Worm (Caenorhabditis elegans): ENCODE results near the gene srsx-33.

srsx-33 gene

ce11 chrV:11228653-11229173 lies 23.6 kb downstream of the srsx-33 start, which contains the start of gene pqn-70 (continued):
- TF ChIP-seq lin-11 (tag; optimal IDR thresholded peaks at IDR 0.05): no peak
- TF ChIP-seq tbx-2 (tag; optimal IDR thresholded peaks at IDR 0.05): peak; percentile 79
- TF ChIP-seq pax-1 (tag; optimal IDR thresholded peaks at IDR 0.05): no peak
- TF ChIP-seq ceh-34 (tag; optimal IDR thresholded peaks at IDR 0.05): peak; percentile 90
- TF ChIP-seq pros-1 (tag; optimal IDR thresholded peaks at IDR 0.05): peak; percentile 9
- peak; percentile 52 for TF ChIP-seq ceh-19 (GFP tag; optimal IDR thresholded peaks at IDR 0.05)
- no peak for TF ChIP-seq mec-3 (tag; optimal IDR thresholded peaks at IDR 0.05; ENCODE audit: borderline replicate concordance)
- TF ChIP-seq odd-2 (tag; optimal IDR thresholded peaks at IDR 0.05): no peak
- TF ChIP-seq F13H6.1 (tag; optimal IDR thresholded peaks at IDR 0.05): peak; percentile 45
- no peak for TF ChIP-seq ceh-30 (tag; optimal IDR thresholded peaks at IDR 0.05)
- TF ChIP-seq ceh-31 (tag; optimal IDR thresholded peaks at IDR 0.05): peak; percentile 93
- TF ChIP-seq eyg-1 (tag; optimal IDR thresholded peaks at IDR 0.05): no peak
- no peak for TF ChIP-seq che-1 (tag; optimal IDR thresholded peaks at IDR 0.05)
- TF ChIP-seq ceh-48 (tag; optimal IDR thresholded peaks at IDR 0.05): peak; percentile 93
- no peak for TF ChIP-seq ahr-1 (tag; optimal IDR thresholded peaks at IDR 0.05)
- TF ChIP-seq ets-4 (tag; optimal IDR thresholded peaks at IDR 0.05): peak; percentile 38
- TF ChIP-seq hlh-6 (tag; optimal IDR thresholded peaks at IDR 0.05): no peak
- no peak for TF ChIP-seq gmeb-2 (tag; optimal IDR thresholded peaks at IDR 0.05)
- peak; percentile 15 for TF ChIP-seq dve-1 (tag; optimal IDR thresholded peaks at IDR 0.05)
- TF ChIP-seq T23F11.4 (GFP tag; optimal IDR thresholded peaks at IDR 0.05): no peak

ce11 chrV:11225981-11226380 lies 26.3 kb downstream of the srsx-33 start, which contains the start of gene bgal-1:
bgal-1 (minus strand) TSS chrV:11226018.
- TF ChIP-seq unc-55 (GFP tag; optimal IDR thresholded peaks at IDR 0.05): peak; percentile 81
- no peak for TF ChIP-seq dmd-4 (tag; optimal IDR thresholded peaks at IDR 0.05; ENCODE audit: borderline replicate concordance)

- no peak for TF ChIP-seq unc-55 (GFP tag; optimal IDR thresholded peaks at IDR 0.05)
- no peak for TF ChIP-seq odd-2 (tag; optimal IDR thresholded peaks at IDR 0.05)
- TF ChIP-seq unc-42 (tag; optimal IDR thresholded peaks at IDR 0.05): no peak
- TF ChIP-seq npax-4 (tag; optimal IDR thresholded peaks at IDR 0.05): no peak
- no peak for TF ChIP-seq hlh-30 (tag; optimal IDR thresholded peaks at IDR 0.05; ENCODE audit: insufficient read depth)
- no peak for TF ChIP-seq hlh-13 (GFP tag; optimal IDR thresholded peaks at IDR 0.05)
- no peak for TF ChIP-seq hlh-15 (tag; optimal IDR thresholded peaks at IDR 0.05)
- TF ChIP-seq fkh-6 (tag; optimal IDR thresholded peaks at IDR 0.05): no peak
- no peak for TF ChIP-seq dmd-4 (tag; optimal IDR thresholded peaks at IDR 0.05; ENCODE audit: borderline replicate concordance)
- TF ChIP-seq zip-5 (tag; optimal IDR thresholded peaks at IDR 0.05): no peak
- TF ChIP-seq ztf-16 (tag; optimal IDR thresholded peaks at IDR 0.05): no peak
- no peak for TF ChIP-seq C08G9.2 (tag; optimal IDR thresholded peaks at IDR 0.05)
- TF ChIP-seq ceh-22 (tag; optimal IDR thresholded peaks at IDR 0.05): no peak
- no peak for TF ChIP-seq pha-2 (tag; optimal IDR thresholded peaks at IDR 0.05)
- TF ChIP-seq Y22D7AL.16 (tag; optimal IDR thresholded peaks at IDR 0.05): no peak
- no peak for TF ChIP-seq ttx-3 (tag; optimal IDR thresholded peaks at IDR 0.05)
Measured at ce11 chrV:11223698-11224097, 28.6 kb downstream of the srsx-33 start.

ce11 chrV:11220936-11221335 lies 31.4 kb downstream of the srsx-33 start, which contains the start of gene T19B10.2:
T19B10.2 (plus strand) TSS chrV:11221302.
- TF ChIP-seq pha-2 (tag; optimal IDR thresholded peaks at IDR 0.05) (no peak), fkh-6 (tag; optimal IDR thresholded peaks at IDR 0.05) (no peak), nhr-232 (tag; optimal IDR thresholded peaks at IDR 0.05) (no peak)

ce11 chrV:11220415-11220814 lies 31.9 kb downstream of the srsx-33 start:
- TF ChIP-seq ama-1 (optimal IDR thresholded peaks at IDR 0.05) (no peak), pax-1 (tag; optimal IDR thresholded peaks at IDR 0.05) (no peak), elt-2 (tag; optimal IDR thresholded peaks at IDR 0.05) (peak; percentile 24)

Data from whole organism, late embryonic.